Worm (Caenorhabditis elegans): Measurements from ENCODE around the gene ZC84.7.

ce11 chrIII:9206185-9206584 lies 20.4 kb downstream of the ZC84.7 start, which contains the start of gene ZC84.1:
- TF ChIP-seq ztf-23 (GFP tag; IDR thresholded peaks at IDR 0.05) (no peak), tab-1 (GFP tag; IDR thresholded peaks at IDR 0.05) (no peak), flt-1 (GFP tag; IDR thresholded peaks at IDR 0.05) (no peak), cog-1 (tag; optimal IDR thresholded peaks at IDR 0.05) (no peak), ztf-29 (GFP tag; IDR thresholded peaks at IDR 0.05) (no peak), med-1 (GFP tag; optimal IDR thresholded peaks at IDR 0.05; ENCODE audit: insufficient read depth) (no peak), T22C8.4 (GFP tag; IDR thresholded peaks at IDR 0.05) (no peak)
